Fruit fly (Drosophila melanogaster) whole organism: Measurements from ENCODE around the gene CG13917.

ENCODE experiments used
- CG8478 ChIP-seq: fragments of >200 bp; optimal IDR thresholded peaks from 2 replicates; lab custom pipeline; 2018; ENCODE audit warnings: inconsistent platforms
- usp ChIP-seq: fragments of >200 bp; optimal IDR thresholded peaks from 2 replicates; lab custom pipeline; 2017; ENCODE audit warnings: missing biosample characterization, missing genetic modification characterization, mixed read lengths

- no peak for TF ChIP-seq CG8478 (lab: Kevin White, UChicago)
- TF ChIP-seq usp (GFP tag; lab: Kevin White, UChicago), result no peak
Measured at dm6 chr3L:1538314-1538854, 38.1 kb upstream of the CG13917 start.
